Fruit fly (Drosophila melanogaster) whole organism, pupa: ENCODE measurements around the gene CG18558.
A peak's percentile ranks its signal among the peaks of the same experiment; 100 is the strongest.

Experiments used
- CG10348 ChIP-seq: fragments of 200-800 bp; sonication (Bioruptor generic); IDR thresholded peaks from 2 replicates; pipeline ENCODE4 v1.3.6; 2022; ENCODE audit warnings: missing biosample characterization, missing genetic modification characterization
- CG12605 ChIP-seq: fragments of 200-800 bp; sonication (Bioruptor generic); IDR thresholded peaks from 2 replicates; pipeline ENCODE4 v1.3.6; 2022; ENCODE audit warnings: missing biosample characterization, missing genetic modification characterization
- CG13204 ChIP-seq: fragments of 200-800 bp; sonication (Bioruptor generic); optimal IDR thresholded peaks from 2 replicates; lab custom pipeline; 2018; ENCODE audit warnings: missing biosample characterization, mild to moderate bottlenecking, missing genetic modification characterization, moderate library complexity
- CG14655 ChIP-seq: fragments of 200-800 bp; sonication (Bioruptor generic); optimal IDR thresholded peaks from 3 replicates; lab custom pipeline; 2017; ENCODE audit warnings: mild to moderate bottlenecking, missing biosample characterization, missing genetic modification reagents, missing genetic modification characterization
- CG15710 ChIP-seq: fragments of 200-800 bp; sonication (Bioruptor generic); optimal IDR thresholded peaks from 2 replicates; lab custom pipeline; 2018; ENCODE audit warnings: missing biosample characterization, mild to moderate bottlenecking, missing genetic modification characterization, moderate library complexity
- CG17806 ChIP-seq: fragments of 200-800 bp; sonication (Bioruptor generic); optimal IDR thresholded peaks from 2 replicates; lab custom pipeline; 2018; ENCODE audit warnings: missing biosample characterization, mild to moderate bottlenecking, missing genetic modification characterization, moderate library complexity
- CG32121 ChIP-seq: fragments of 200-800 bp; sonication (Bioruptor generic); IDR thresholded peaks from 2 replicates; pipeline ENCODE4 v1.3.6; 2022; ENCODE audit warnings: missing biosample characterization, missing genetic modification characterization
- CG34367 ChIP-seq: fragments of 200-800 bp; sonication (Bioruptor generic); optimal IDR thresholded peaks from 2 replicates; lab custom pipeline; 2018; ENCODE audit warnings: missing biosample characterization, mild to moderate bottlenecking, missing genetic modification characterization
- CG4496 ChIP-seq: fragments of 200-800 bp; sonication (Bioruptor generic); IDR thresholded peaks from 3 replicates; pipeline ENCODE4 v1.3.6; 2022; ENCODE audit warnings: missing biosample characterization, missing genetic modification characterization
- CG8159 ChIP-seq: fragments of 200-800 bp; sonication (Bioruptor generic); optimal IDR thresholded peaks from 3 replicates; lab custom pipeline; 2018; ENCODE audit warnings: missing biosample characterization, mild to moderate bottlenecking, missing genetic modification characterization, moderate library complexity
- CG8301 ChIP-seq: fragments of 200-800 bp; sonication (Bioruptor generic); optimal IDR thresholded peaks from 2 replicates; lab custom pipeline; 2018; ENCODE audit warnings: missing biosample characterization, mild to moderate bottlenecking, missing genetic modification characterization
- CG9948 ChIP-seq: fragments of 200-800 bp; sonication (Bioruptor generic); optimal IDR thresholded peaks from 2 replicates; lab custom pipeline; 2018; ENCODE audit warnings: missing biosample characterization, mild to moderate bottlenecking, missing genetic modification characterization, moderate library complexity
- D1 ChIP-seq: fragments of 200-800 bp; sonication (Bioruptor generic); optimal IDR thresholded peaks from 2 replicates; lab custom pipeline; 2018; ENCODE audit warnings: missing biosample characterization, mild to moderate bottlenecking, missing genetic modification characterization, moderate library complexity
- EcR ChIP-seq: fragments of 200-800 bp; sonication (Bioruptor generic); optimal IDR thresholded peaks from 3 replicates; lab custom pipeline; 2019; ENCODE audit warnings: missing biosample characterization, missing genetic modification characterization, mild to moderate bottlenecking, moderate library complexity, missing genetic modification reagents
- Ets98B ChIP-seq: fragments of 200-800 bp; sonication (Bioruptor generic); IDR thresholded peaks from 2 replicates; pipeline ENCODE4 v1.3.6; 2022; ENCODE audit warnings: missing biosample characterization, missing genetic modification characterization
- Pif1A ChIP-seq: fragments of 200-800 bp; sonication (Bioruptor generic); optimal IDR thresholded peaks from 3 replicates; lab custom pipeline; 2016; ENCODE audit warnings: missing biosample characterization, missing genetic modification characterization
- Pif1B ChIP-seq: fragments of 200-800 bp; sonication (Bioruptor generic); optimal IDR thresholded peaks from 3 replicates; lab custom pipeline; 2016; ENCODE audit warnings: missing biosample characterization, missing genetic modification characterization
- Snoo ChIP-seq: fragments of 200-800 bp; sonication (Bioruptor generic); optimal IDR thresholded peaks from 3 replicates; lab custom pipeline; 2017; ENCODE audit warnings: missing biosample characterization, mild to moderate bottlenecking, missing genetic modification characterization, inconsistent platforms
- fd96Ca ChIP-seq: fragments of 200-800 bp; sonication (Bioruptor generic); IDR thresholded peaks from 3 replicates; pipeline ENCODE4 v1.3.6; 2022; ENCODE audit warnings: missing biosample characterization, missing genetic modification characterization
- gl ChIP-seq: fragments of 200-800 bp; sonication (Bioruptor generic); optimal IDR thresholded peaks from 2 replicates; lab custom pipeline; 2018; ENCODE audit warnings: missing biosample characterization, mild to moderate bottlenecking, missing genetic modification characterization
- rn ChIP-seq: fragments of 200-800 bp; sonication (Bioruptor generic); IDR thresholded peaks from 2 replicates; pipeline ENCODE4 v1.3.6; 2022; ENCODE audit warnings: missing biosample characterization, missing genetic modification characterization

CG18558 gene

dm6 chr2L:2886226-2886569 lies 41.9 kb upstream of the CG18558 start:
- no peak for TF ChIP-seq CG12605 (GFP tag; lab: Robert Waterston, UW)
- no peak for TF ChIP-seq CG17806
- TF ChIP-seq Snoo (tag; lab: Kevin White, UChicago) = no peak
- no peak for TF ChIP-seq CG8159 (tag; lab: Kevin White, UChicago)
- TF ChIP-seq CG8301 = no peak
- TF ChIP-seq CG15710 (tag; lab: Kevin White, UChicago) = no peak
- TF ChIP-seq CG32121 (GFP tag; lab: Robert Waterston, UW) = no peak
- no peak for TF ChIP-seq Ets98B (GFP tag; lab: Robert Waterston, UW)
- no peak for TF ChIP-seq CG14655
- TF ChIP-seq CG13204 (GFP tag; lab: Kevin White, UChicago) = no peak
- TF ChIP-seq CG34367 = no peak
- no peak for TF ChIP-seq fd96Ca (GFP tag; lab: Robert Waterston, UW)
- no peak for TF ChIP-seq rn (GFP tag; lab: Robert Waterston, UW)
- TF ChIP-seq EcR = no peak
- no peak for TF ChIP-seq CG4496
- TF ChIP-seq Pif1B (GFP tag; lab: Kevin White, UChicago) = no peak
- TF ChIP-seq D1 (tag; lab: Kevin White, UChicago) = no peak

- no peak for TF ChIP-seq CG10348
- TF ChIP-seq Pif1A = peak; percentile 53
- no peak for TF ChIP-seq CG17806
- no peak for TF ChIP-seq rn (GFP tag; lab: Robert Waterston, UW)
- TF ChIP-seq CG8159 (tag; lab: Kevin White, UChicago) = peak; percentile 5
- TF ChIP-seq Ets98B (GFP tag; lab: Robert Waterston, UW) = peak; percentile 25; the same call in 1 of the 2 replicates
- no peak for TF ChIP-seq CG34367
- TF ChIP-seq CG8301 = no peak
- no peak for TF ChIP-seq gl (tag; lab: Kevin White, UChicago)
- no peak for TF ChIP-seq CG15710 (tag; lab: Kevin White, UChicago)
- peak; percentile 7; the same call in 1 of the 2 replicates for TF ChIP-seq CG12605 (GFP tag; lab: Robert Waterston, UW)
- no peak for TF ChIP-seq Snoo (tag; lab: Kevin White, UChicago)
- peak; percentile 75; the same call in 2 of the 3 replicates for TF ChIP-seq fd96Ca (GFP tag; lab: Robert Waterston, UW)
- TF ChIP-seq Pif1B (GFP tag; lab: Kevin White, UChicago) = peak; percentile 28
- peak; percentile 38 for TF ChIP-seq CG14655
- no peak for TF ChIP-seq CG13204 (GFP tag; lab: Kevin White, UChicago)
- TF ChIP-seq CG32121 (GFP tag; lab: Robert Waterston, UW) = no peak
- peak; percentile 73; the same call in 2 of the 3 replicates for TF ChIP-seq CG4496
- peak; percentile 17 for TF ChIP-seq EcR
- TF ChIP-seq D1 (tag; lab: Kevin White, UChicago) = no peak
- TF ChIP-seq CG9948 (tag; lab: Kevin White, UChicago) = no peak
Measured at dm6 chr2L:2885503-2886225, 41.4 kb upstream of the CG18558 start, which contains the start of the genes NTPase and lilli. Gene NTPase (minus strand): TSS chr2L:2885850. Gene lilli (plus strand): TSS chr2L:2885929.

dm6 chr2L:2884683-2885502 lies 40.6 kb upstream of the CG18558 start:
- TF ChIP-seq CG4496 = peak; percentile 53
- TF ChIP-seq Ets98B (GFP tag; lab: Robert Waterston, UW) = peak; percentile 32
- TF ChIP-seq CG8159 (tag; lab: Kevin White, UChicago) = peak; percentile 10
- TF ChIP-seq CG14655 = no peak
- peak; percentile 36; the same call in 1 of the 2 replicates for TF ChIP-seq CG12605 (GFP tag; lab: Robert Waterston, UW)
- no peak for TF ChIP-seq Pif1B (GFP tag; lab: Kevin White, UChicago)
- TF ChIP-seq CG9948 (tag; lab: Kevin White, UChicago) = no peak
- TF ChIP-seq D1 (tag; lab: Kevin White, UChicago) = no peak
- TF ChIP-seq CG10348 = no peak
- TF ChIP-seq CG32121 (GFP tag; lab: Robert Waterston, UW) = peak; percentile 36
- TF ChIP-seq Pif1A = no peak
- TF ChIP-seq gl (tag; lab: Kevin White, UChicago) = peak; percentile 3
- TF ChIP-seq CG34367 = no peak
- TF ChIP-seq CG8301 = no peak
- TF ChIP-seq fd96Ca (GFP tag; lab: Robert Waterston, UW) = no peak
- no peak for TF ChIP-seq CG17806
- TF ChIP-seq Snoo (tag; lab: Kevin White, UChicago) = no peak
- TF ChIP-seq EcR = no peak
- no peak for TF ChIP-seq CG13204 (GFP tag; lab: Kevin White, UChicago)
- TF ChIP-seq rn (GFP tag; lab: Robert Waterston, UW) = 0 out of 2 replicates have a peak, but pooled peaks have one; percentile 33
- TF ChIP-seq CG15710 (tag; lab: Kevin White, UChicago) = peak; percentile 26

- TF ChIP-seq CG8301 = no peak
- TF ChIP-seq CG4496 = no peak
- TF ChIP-seq CG14655 = no peak
- no peak for TF ChIP-seq CG10348
- no peak for TF ChIP-seq CG32121 (GFP tag; lab: Robert Waterston, UW)
- no peak for TF ChIP-seq D1 (tag; lab: Kevin White, UChicago)
- TF ChIP-seq Ets98B (GFP tag; lab: Robert Waterston, UW) = no peak
- no peak for TF ChIP-seq EcR
Measured at dm6 chr2L:2883703-2884294, 39.5 kb upstream of the CG18558 start.
